Fruit fly (Drosophila melanogaster): ENCODE measurements around the gene CG44227.

DNA sequence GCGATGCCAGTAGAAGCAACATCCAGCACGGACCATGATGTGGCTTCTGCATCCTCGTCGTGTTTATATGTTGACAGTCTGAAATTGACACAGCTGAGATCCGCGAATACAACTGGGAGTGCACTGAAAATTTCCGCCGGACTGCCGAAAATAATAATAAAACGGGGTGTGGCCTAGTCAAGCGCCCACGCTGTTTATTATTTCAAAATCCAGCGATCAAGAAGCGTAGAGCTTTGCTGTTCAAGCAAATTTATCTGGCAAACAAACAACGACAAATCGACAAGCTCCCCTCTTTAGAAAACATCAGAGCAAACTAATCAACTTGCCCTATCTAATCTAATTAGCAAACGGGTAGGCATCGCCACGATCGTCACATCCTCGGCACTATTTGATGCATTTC, 30.9 kb downstream of the CG44227 start:
- TF ChIP-seq usp (GFP tag; optimal IDR thresholded peaks at IDR 0.05) (no peak), psq (optimal IDR thresholded peaks at IDR 0.05) (no peak), CG8478 (optimal IDR thresholded peaks at IDR 0.05) (no peak), EcR (GFP tag; optimal IDR thresholded peaks at IDR 0.05) (no peak), pan (optimal IDR thresholded peaks at IDR 0.05) (no peak)

Data from whole organism.